Fruit fly (Drosophila melanogaster) whole organism, adult: ENCODE data around the gene CG15927.

ENCODE experiments used
- CG11617 ChIP-seq: fragments of 200-800 bp; sonication (Bioruptor generic); optimal IDR thresholded peaks from 2 replicates; lab custom pipeline; 2017; ENCODE audit warnings: mild to moderate bottlenecking, missing biosample characterization, missing genetic modification reagents, missing genetic modification characterization
- CG12768 ChIP-seq: fragments of 200-800 bp; sonication (Bioruptor generic); optimal IDR thresholded peaks from 2 replicates; lab custom pipeline; 2017; ENCODE audit warnings: missing biosample characterization, missing genetic modification characterization, mild to moderate bottlenecking, moderate library complexity, missing genetic modification reagents
- CG14711 ChIP-seq: fragments of 200-800 bp; sonication (Bioruptor generic); optimal IDR thresholded peaks from 2 replicates; lab custom pipeline; 2018; ENCODE audit warnings: missing biosample characterization, mild to moderate bottlenecking, missing genetic modification characterization, moderate library complexity
- CG1620 ChIP-seq: fragments of 200-800 bp; sonication (Bioruptor generic); optimal IDR thresholded peaks from 2 replicates; lab custom pipeline; 2016; ENCODE audit warnings: missing biosample characterization, missing genetic modification characterization
- CG33017 ChIP-seq: fragments of 200-800 bp; sonication (Bioruptor generic); optimal IDR thresholded peaks from 2 replicates; lab custom pipeline; 2018; ENCODE audit warnings: missing biosample characterization, mild to moderate bottlenecking, missing genetic modification characterization, moderate library complexity
- CG5204 ChIP-seq: fragments of 200-800 bp; sonication (Bioruptor generic); optimal IDR thresholded peaks from 2 replicates; lab custom pipeline; 2016; ENCODE audit warnings: missing biosample characterization, missing genetic modification characterization
- CG7045 ChIP-seq: fragments of 200-800 bp; sonication (Bioruptor generic); optimal IDR thresholded peaks from 2 replicates; lab custom pipeline; 2017; ENCODE audit warnings: missing biosample characterization, mild to moderate bottlenecking, missing genetic modification characterization
- CG7101 ChIP-seq: fragments of 200-800 bp; sonication (Bioruptor generic); optimal IDR thresholded peaks from 2 replicates; lab custom pipeline; 2018; ENCODE audit warnings: missing biosample characterization, mild to moderate bottlenecking, missing genetic modification characterization, moderate library complexity
- Clk ChIP-seq: fragments of 200-800 bp; sonication (Bioruptor generic); optimal IDR thresholded peaks from 2 replicates; lab custom pipeline; 2017; ENCODE audit warnings: missing biosample characterization, missing genetic modification characterization
- Crg-1 ChIP-seq: fragments of 200-800 bp; sonication (Bioruptor generic); optimal IDR thresholded peaks from 2 replicates; lab custom pipeline; 2016; ENCODE audit warnings: missing biosample characterization, missing genetic modification characterization
- Hr96 ChIP-seq: fragments of 200-800 bp; sonication (Bioruptor generic); optimal IDR thresholded peaks from 2 replicates; lab custom pipeline; 2016; ENCODE audit warnings: missing biosample characterization, missing genetic modification characterization
- Mnt ChIP-seq: fragments of 200-800 bp; sonication (Bioruptor generic); optimal IDR thresholded peaks from 2 replicates; lab custom pipeline; 2016; ENCODE audit warnings: missing biosample characterization, mild to moderate bottlenecking, missing genetic modification characterization
- bab1 ChIP-seq: fragments of 200-800 bp; sonication (Bioruptor generic); optimal IDR thresholded peaks from 3 replicates; lab custom pipeline; 2019; ENCODE audit warnings: missing biosample characterization, mild to moderate bottlenecking, missing genetic modification characterization, moderate library complexity
- cic ChIP-seq: fragments of 200-800 bp; sonication (Bioruptor generic); optimal IDR thresholded peaks from 2 replicates; lab custom pipeline; 2017; ENCODE audit warnings: missing biosample characterization, mild to moderate bottlenecking, missing genetic modification characterization, moderate library complexity
- cnc ChIP-seq, 2 experiments: fragments of >200 bp; optimal IDR thresholded peaks; 2 replicates each; lab custom pipeline; 2017
- kay ChIP-seq: fragments of 200-800 bp; sonication (Bioruptor generic); peaks from one replicate; lab custom pipeline; 2016; ENCODE audit warnings: missing biosample characterization, missing genetic modification characterization, borderline replicate concordance
- ovo ChIP-seq: fragments of 200-800 bp; sonication (Bioruptor generic); optimal IDR thresholded peaks from 2 replicates; lab custom pipeline; 2016; ENCODE audit warnings: missing biosample characterization, missing genetic modification characterization
- pad ChIP-seq: fragments of 200-800 bp; sonication (Bioruptor generic); optimal IDR thresholded peaks from 3 replicates; lab custom pipeline; 2017; ENCODE audit warnings: missing biosample characterization, missing genetic modification characterization, mild to moderate bottlenecking, moderate library complexity, missing genetic modification reagents
- tj ChIP-seq: fragments of 200-800 bp; sonication (Bioruptor generic); optimal IDR thresholded peaks from 3 replicates; lab custom pipeline; 2017; ENCODE audit warnings: missing biosample characterization, mild to moderate bottlenecking, missing genetic modification characterization, moderate library complexity
- toe ChIP-seq: fragments of 200-800 bp; sonication (Bioruptor generic); optimal IDR thresholded peaks from 2 replicates; lab custom pipeline; 2016; ENCODE audit warnings: missing biosample characterization, missing genetic modification characterization

Gene CG15927

dm6 chrX:12454358-12454757 lies at the start of gene CG15927:
TSS of gene CG15927 (plus strand) at chrX:12454729.
- TF ChIP-seq cic (no peak), CG7101 (tag; lab: Kevin White, UChicago) (no peak), pad (GFP tag; lab: Kevin White, UChicago) (no peak), CG11617 (GFP tag; lab: Kevin White, UChicago) (no peak), ovo (GFP tag; lab: Kevin White, UChicago) (no peak), CG33017 (tag; lab: Kevin White, UChicago) (no peak), Hr96 (GFP tag; lab: Kevin White, UChicago) (no peak), Mnt (GFP tag; lab: Kevin White, UChicago) (no peak), CG14711 (tag; lab: Kevin White, UChicago) (no peak), toe (GFP tag; lab: Kevin White, UChicago) (no peak), CG7045 (GFP tag; lab: Kevin White, UChicago) (no peak), kay (GFP tag; lab: Kevin White, UChicago) (no peak), bab1 (GFP tag; lab: Kevin White, UChicago) (no peak), CG12768 (no peak), Crg-1 (GFP tag; lab: Kevin White, UChicago) (no peak)

dm6 chrX:12408377-12408911 lies 46.1 kb upstream of the CG15927 start, which contains the start of the genes CG32651 and CG2574:
TSS of gene CG32651 (minus strand) at chrX:12408477.
TSS of gene CG2574 (plus strand) at chrX:12408861.
- TF ChIP-seq tj (GFP tag; lab: Kevin White, UChicago) (no peak), toe (GFP tag; lab: Kevin White, UChicago) (no peak), Mnt (GFP tag; lab: Kevin White, UChicago) (no peak), cnc (optimal IDR thresholded peaks at IDR 0.05; lab: Kevin White, UChicago) (no peak), Clk (GFP tag; lab: Kevin White, UChicago) (no peak), CG1620 (GFP tag; lab: Kevin White, UChicago) (no peak), Hr96 (GFP tag; lab: Kevin White, UChicago) (no peak), kay (GFP tag; lab: Kevin White, UChicago) (no peak), pad (GFP tag; lab: Kevin White, UChicago) (no peak), bab1 (GFP tag; lab: Kevin White, UChicago) (no peak), cic (no peak), CG7045 (GFP tag; lab: Kevin White, UChicago) (no peak), CG11617 (GFP tag; lab: Kevin White, UChicago) (no peak), Crg-1 (GFP tag; lab: Kevin White, UChicago) (no peak)

dm6 chrX:12431466-12431865 lies 23.1 kb upstream of the CG15927 start:
- TF ChIP-seq CG33017 (tag; lab: Kevin White, UChicago), result no peak
- no peak for TF ChIP-seq CG12768
- TF ChIP-seq kay (GFP tag; lab: Kevin White, UChicago), result no peak
- TF ChIP-seq Crg-1 (GFP tag; lab: Kevin White, UChicago), result no peak
- TF ChIP-seq ovo (GFP tag; lab: Kevin White, UChicago), result no peak
- TF ChIP-seq cnc (optimal IDR thresholded peaks at IDR 0.05; lab: Kevin White, UChicago), result no peak
- TF ChIP-seq CG7101 (tag; lab: Kevin White, UChicago), result no peak
- TF ChIP-seq CG7045 (GFP tag; lab: Kevin White, UChicago), result no peak
- no peak for TF ChIP-seq Clk (GFP tag; lab: Kevin White, UChicago)
- TF ChIP-seq tj (GFP tag; lab: Kevin White, UChicago), result no peak
- TF ChIP-seq cic, result no peak
- no peak for TF ChIP-seq CG5204
- TF ChIP-seq Hr96 (GFP tag; lab: Kevin White, UChicago), result no peak
- no peak for TF ChIP-seq CG1620 (GFP tag; lab: Kevin White, UChicago)
- no peak for TF ChIP-seq bab1 (GFP tag; lab: Kevin White, UChicago)
- no peak for TF ChIP-seq CG14711 (tag; lab: Kevin White, UChicago)

- TF ChIP-seq pad (GFP tag; lab: Kevin White, UChicago) (no peak), cic (no peak)
Observed at dm6 chrX:12431924-12432323, 22.6 kb upstream of the CG15927 start, which contains the start of gene Pkcdelta. TSS of gene Pkcdelta (plus strand) at chrX:12432224.

dm6 chrX:12434604-12435003 lies 19.9 kb upstream of the CG15927 start:
- TF ChIP-seq Hr96 (GFP tag; lab: Kevin White, UChicago) (no peak), cnc (optimal IDR thresholded peaks at IDR 0.05; lab: Kevin White, UChicago) (no peak), Crg-1 (GFP tag; lab: Kevin White, UChicago) (no peak), CG7101 (tag; lab: Kevin White, UChicago) (no peak), cic (no peak), CG12768 (no peak), Clk (GFP tag; lab: Kevin White, UChicago) (no peak), bab1 (GFP tag; lab: Kevin White, UChicago) (no peak), CG5204 (no peak), ovo (GFP tag; lab: Kevin White, UChicago) (no peak), CG11617 (GFP tag; lab: Kevin White, UChicago) (no peak), tj (GFP tag; lab: Kevin White, UChicago) (no peak), toe (GFP tag; lab: Kevin White, UChicago) (no peak), CG7045 (GFP tag; lab: Kevin White, UChicago) (no peak), pad (GFP tag; lab: Kevin White, UChicago) (no peak)

dm6 chrX:12437099-12437498 lies 17.4 kb upstream of the CG15927 start:
- TF ChIP-seq Clk (GFP tag; lab: Kevin White, UChicago) (no peak), cnc (optimal IDR thresholded peaks at IDR 0.05; lab: Kevin White, UChicago) (no peak)
